Worm (Caenorhabditis elegans) whole organism, L1 larva: Measurements from ENCODE around the gene T09F3.7.

Experiments
- C04F5.9 ChIP-seq: sonication (generic microtip); optimal IDR thresholded peaks from 2 replicates; lab custom pipeline; 2016; ENCODE audit warnings: missing genetic modification characterization, missing compliant biosample characterization
- Y116A8C.19 ChIP-seq: sonication (generic microtip); optimal IDR thresholded peaks from 2 replicates; lab custom pipeline; 2016; ENCODE audit warnings: missing compliant biosample characterization, missing genetic modification characterization, borderline replicate concordance
- aha-1 ChIP-seq: fragments of 150-350 bp; optimal IDR thresholded peaks from 2 replicates; lab custom pipeline; 2014; ENCODE audit warnings: missing biosample characterization, missing genetic modification characterization
- alr-1 ChIP-seq: fragments of 200-800 bp; sonication (Bioruptor generic); optimal IDR thresholded peaks from 2 replicates; lab custom pipeline; 2018; ENCODE audit warnings: borderline replicate concordance, mild to moderate bottlenecking, missing genetic modification characterization, missing compliant biosample characterization
- aly-2 ChIP-seq: fragments of 150-350 bp; optimal IDR thresholded peaks from 2 replicates; lab custom pipeline; 2014; ENCODE audit warnings: missing biosample characterization, missing genetic modification characterization
- ama-1 ChIP-seq: fragments of 150-350 bp; optimal IDR thresholded peaks from 2 replicates; lab custom pipeline; 2014
- blmp-1 ChIP-seq: fragments of 150-350 bp; optimal IDR thresholded peaks from 2 replicates; lab custom pipeline; 2014; ENCODE audit warnings: missing biosample characterization, missing genetic modification characterization
- ceh-8 ChIP-seq: fragments of 200-800 bp; sonication (Bioruptor generic); optimal IDR thresholded peaks from 2 replicates; lab custom pipeline; 2018; ENCODE audit warnings: mild to moderate bottlenecking, missing genetic modification characterization, moderate library complexity, missing compliant biosample characterization
- ceh-88 ChIP-seq: fragments of 200-800 bp; sonication (Bioruptor generic); IDR thresholded peaks from 2 replicates; pipeline ENCODE4 v1.3.6; 2022; ENCODE audit warnings: missing genetic modification characterization, missing compliant biosample characterization
- ceh-90 ChIP-seq: sonication (generic microtip); optimal IDR thresholded peaks from 2 replicates; lab custom pipeline; 2016; ENCODE audit warnings: missing genetic modification characterization, missing compliant biosample characterization
- dpl-1 ChIP-seq, 3 experiments: fragments of 150-350 bp in 2 of 3; sonication (generic microtip) in 1 of 3; optimal IDR thresholded peaks; 2 replicates each; lab custom pipeline; 2014 to 2017; ENCODE audit warnings: missing biosample characterization in 3 of 3, missing genetic modification characterization in 3 of 3, missing genetic modification reagents in 3 of 3
- efl-1 ChIP-seq, 4 experiments: fragments of 150-350 bp; optimal IDR thresholded peaks in 3 of 4; peaks in 1 of 4; 1 replicate in 1 of 4; 2 replicates in 3 of 4; lab custom pipeline; 2014; ENCODE audit warnings: missing biosample characterization in 2 of 4, missing genetic modification characterization in 2 of 4, missing genetic modification reagents in 2 of 4
- elt-2 ChIP-seq: sonication (generic microtip); optimal IDR thresholded peaks from 2 replicates; lab custom pipeline; 2016; ENCODE audit warnings: missing genetic modification characterization, mild to moderate bottlenecking, inconsistent platforms, missing compliant biosample characterization, missing genetic modification reagents
- elt-3 ChIP-seq, 6 experiments: fragments of 150-350 bp in 1 of 6; sonication (generic microtip); optimal IDR thresholded peaks; 2 replicates each; lab custom pipeline; 2017 to 2018; ENCODE audit warnings: missing biosample characterization in 6 of 6, missing genetic modification characterization in 6 of 6, inconsistent platforms in 1 of 6
- fkh-10 ChIP-seq: sonication (generic microtip); optimal IDR thresholded peaks from 2 replicates; lab custom pipeline; 2017; ENCODE audit warnings: missing biosample characterization, missing genetic modification reagents, missing genetic modification characterization
- fkh-4 ChIP-seq: sonication (generic microtip); optimal IDR thresholded peaks from 2 replicates; lab custom pipeline; 2016; ENCODE audit warnings: missing compliant biosample characterization, missing genetic modification characterization, borderline replicate concordance
- fos-1 ChIP-seq: fragments of 150-350 bp; optimal IDR thresholded peaks from 2 replicates; lab custom pipeline; 2014; ENCODE audit warnings: missing biosample characterization, missing genetic modification characterization
- hlh-17 ChIP-seq: fragments of 200-800 bp; sonication (Bioruptor generic); optimal IDR thresholded peaks from 2 replicates; lab custom pipeline; 2018; ENCODE audit warnings: missing genetic modification characterization, mild to moderate bottlenecking, missing compliant biosample characterization, moderate library complexity, borderline replicate concordance
- hlh-4 ChIP-seq: sonication (generic microtip); optimal IDR thresholded peaks from 2 replicates; lab custom pipeline; 2016; ENCODE audit warnings: mild to moderate bottlenecking, missing genetic modification characterization, missing compliant biosample characterization
- irx-1 ChIP-seq: sonication (generic microtip); optimal IDR thresholded peaks from 2 replicates; lab custom pipeline; 2016; ENCODE audit warnings: missing genetic modification characterization, missing compliant biosample characterization
- isw-1 ChIP-seq: fragments of 200-800 bp; sonication (Bioruptor generic); IDR thresholded peaks from 2 replicates; pipeline ENCODE4 v1.3.6; 2022; ENCODE audit warnings: missing genetic modification characterization, missing compliant biosample characterization
- lin-14 ChIP-seq: fragments of 200-800 bp; sonication (Bioruptor generic); optimal IDR thresholded peaks from 2 replicates; lab custom pipeline; 2018; ENCODE audit warnings: mild to moderate bottlenecking, missing genetic modification characterization, moderate library complexity, missing compliant biosample characterization
- lin-39 ChIP-seq: fragments of 150-350 bp; optimal IDR thresholded peaks from 2 replicates; lab custom pipeline; 2014; ENCODE audit warnings: missing biosample characterization, missing genetic modification reagents, missing genetic modification characterization
- lir-3 ChIP-seq: sonication (generic microtip); optimal IDR thresholded peaks from 2 replicates; lab custom pipeline; 2016; ENCODE audit warnings: mild to moderate bottlenecking, missing genetic modification characterization, moderate library complexity, missing compliant biosample characterization; ENCODE audit not compliant: poor library complexity
- lsy-2 ChIP-seq, 2 experiments: fragments of 150-350 bp; optimal IDR thresholded peaks; 2 replicates each; lab custom pipeline; 2014; ENCODE audit warnings: missing biosample characterization in 2 of 2, missing genetic modification characterization in 2 of 2
- mdl-1 ChIP-seq, 2 experiments: fragments of 150-350 bp; optimal IDR thresholded peaks; 2 replicates each; lab custom pipeline; 2014 to 2017; ENCODE audit warnings: missing biosample characterization in 2 of 2, missing genetic modification characterization in 2 of 2, inconsistent platforms in 1 of 2
- nhr-11 ChIP-seq: fragments of 150-350 bp; optimal IDR thresholded peaks from 2 replicates; lab custom pipeline; 2014; ENCODE audit warnings: missing biosample characterization, missing genetic modification characterization
- nhr-12 ChIP-seq: sonication (generic microtip); optimal IDR thresholded peaks from 2 replicates; lab custom pipeline; 2017; ENCODE audit warnings: missing biosample characterization, missing genetic modification characterization
- nhr-19 ChIP-seq: fragments of 200-800 bp; sonication (Bioruptor generic); conservative IDR thresholded peaks from 2 replicates; pipeline ENCODE4 v1.3.6; 2022; ENCODE audit warnings: missing genetic modification characterization, missing compliant biosample characterization
- nhr-20 ChIP-seq: sonication (generic microtip); optimal IDR thresholded peaks from 2 replicates; lab custom pipeline; 2016; ENCODE audit warnings: mild to moderate bottlenecking, missing genetic modification characterization, missing compliant biosample characterization
- nhr-237 ChIP-seq: fragments of 150-350 bp; optimal IDR thresholded peaks from 2 replicates; lab custom pipeline; 2014; ENCODE audit warnings: missing biosample characterization, missing genetic modification characterization
- nhr-47 ChIP-seq: sonication (generic microtip); optimal IDR thresholded peaks from 2 replicates; lab custom pipeline; 2016; ENCODE audit warnings: mild to moderate bottlenecking, missing genetic modification characterization, moderate library complexity, missing compliant biosample characterization
- nhr-71 ChIP-seq: sonication (generic microtip); optimal IDR thresholded peaks from 2 replicates; lab custom pipeline; 2016; ENCODE audit warnings: mild to moderate bottlenecking, missing genetic modification characterization, moderate library complexity, missing compliant biosample characterization
- nhr-76 ChIP-seq: sonication (generic microtip); optimal IDR thresholded peaks from 2 replicates; lab custom pipeline; 2017; ENCODE audit warnings: missing biosample characterization, missing genetic modification characterization
- nhr-77 ChIP-seq: fragments of 150-350 bp; optimal IDR thresholded peaks from 2 replicates; lab custom pipeline; 2014; ENCODE audit warnings: missing biosample characterization, missing genetic modification characterization
- nhr-90 ChIP-seq: sonication (generic microtip); optimal IDR thresholded peaks from 2 replicates; lab custom pipeline; 2016; ENCODE audit warnings: mild to moderate bottlenecking, missing genetic modification characterization, missing compliant biosample characterization; ENCODE audit not compliant: poor library complexity
- pag-3 ChIP-seq: sonication (generic microtip); optimal IDR thresholded peaks from 2 replicates; lab custom pipeline; 2017; ENCODE audit warnings: missing genetic modification characterization, mild to moderate bottlenecking, missing compliant biosample characterization, antibody characterized with exemption, borderline replicate concordance; ENCODE audit not compliant: insufficient read depth
- pax-3 ChIP-seq: fragments of 200-800 bp; sonication (Bioruptor generic); optimal IDR thresholded peaks from 2 replicates; lab custom pipeline; 2018; ENCODE audit warnings: mild to moderate bottlenecking, missing genetic modification characterization, moderate library complexity, missing compliant biosample characterization
- pqm-1 ChIP-seq: sonication (generic microtip); optimal IDR thresholded peaks from 3 replicates; lab custom pipeline; 2017; ENCODE audit warnings: missing biosample characterization, missing genetic modification characterization
- rnt-1 ChIP-seq: sonication (generic microtip); optimal IDR thresholded peaks from 2 replicates; lab custom pipeline; 2016; ENCODE audit warnings: mild to moderate bottlenecking, missing genetic modification characterization, moderate library complexity, missing compliant biosample characterization
- skn-1 ChIP-seq: fragments of 150-350 bp; optimal IDR thresholded peaks from 2 replicates; lab custom pipeline; 2014; ENCODE audit warnings: missing biosample characterization, missing genetic modification characterization
- snpc-4 ChIP-seq: fragments of 150-350 bp; optimal IDR thresholded peaks from 2 replicates; lab custom pipeline; 2014; ENCODE audit warnings: missing biosample characterization, missing genetic modification characterization
- snu-23 ChIP-seq: sonication (generic microtip); optimal IDR thresholded peaks from 2 replicates; lab custom pipeline; 2016; ENCODE audit warnings: missing genetic modification characterization, missing compliant biosample characterization
- sox-4 ChIP-seq: sonication (generic microtip); optimal IDR thresholded peaks from 2 replicates; lab custom pipeline; 2016; ENCODE audit warnings: missing genetic modification characterization, missing compliant biosample characterization
- sup-37 ChIP-seq: fragments of 200-800 bp; sonication (Bioruptor generic); optimal IDR thresholded peaks from 2 replicates; lab custom pipeline; 2018; ENCODE audit warnings: mild to moderate bottlenecking, missing genetic modification characterization, missing compliant biosample characterization
- tbx-2 ChIP-seq: sonication (generic microtip); optimal IDR thresholded peaks from 2 replicates; lab custom pipeline; 2016; ENCODE audit warnings: missing genetic modification characterization, missing compliant biosample characterization
- unc-130 ChIP-seq: fragments of 150-350 bp; optimal IDR thresholded peaks from 2 replicates; lab custom pipeline; 2017; ENCODE audit warnings: missing biosample characterization, missing genetic modification characterization, inconsistent platforms
- unc-30 ChIP-seq: sonication (generic microtip); optimal IDR thresholded peaks from 2 replicates; lab custom pipeline; 2017; ENCODE audit warnings: missing biosample characterization, missing genetic modification characterization
- xbp-1 ChIP-seq: sonication (generic microtip); optimal IDR thresholded peaks from 2 replicates; lab custom pipeline; 2016; ENCODE audit warnings: missing genetic modification characterization, missing compliant biosample characterization
- ztf-11 ChIP-seq, 2 experiments: sonication (generic microtip); optimal IDR thresholded peaks; 2 replicates each; lab custom pipeline; 2016 to 2017; ENCODE audit warnings: missing genetic modification characterization in 2 of 2, missing biosample characterization in 1 of 2, missing compliant biosample characterization in 1 of 2

T09F3.7 gene

ce11 chrII:10389776-10390175 lies 1.2 kb upstream of the T09F3.7 start (continued):
- TF ChIP-seq pag-3 (tag; lab: Kevin White, UChicago) (no peak), ztf-11 (tag; optimal IDR thresholded peaks at IDR 0.05; lab: Kevin White, UChicago) (no peak), pax-3 (tag; lab: Kevin White, UChicago) (no peak), nhr-12 (no peak), pqm-1 (tag; lab: Kevin White, UChicago) (no peak), aha-1 (no peak), sup-37 (GFP tag; lab: Kevin White, UChicago) (no peak), C04F5.9 (tag; lab: Kevin White, UChicago) (no peak), alr-1 (no peak), unc-30 (tag; lab: Kevin White, UChicago) (no peak), sox-4 (tag; lab: Kevin White, UChicago) (no peak), fkh-4 (tag; lab: Kevin White, UChicago) (no peak), nhr-11 (no peak), xbp-1 (tag; lab: Kevin White, UChicago) (no peak), skn-1 (tag; lab: Kevin White, UChicago) (no peak), nhr-76 (tag; lab: Kevin White, UChicago) (no peak), nhr-20 (tag; lab: Kevin White, UChicago) (peak; percentile 63), Y116A8C.19 (no peak), fos-1 (tag; lab: Kevin White, UChicago) (no peak), nhr-237 (tag; lab: Kevin White, UChicago) (no peak), dpl-1 (GFP tag; optimal IDR thresholded peaks at IDR 0.05; lab: Kevin White, UChicago) (no peak), ceh-88 (no peak), tbx-2 (tag; lab: Kevin White, UChicago) (peak; percentile 22), lsy-2 (tag; optimal IDR thresholded peaks at IDR 0.05; lab: Kevin White, UChicago) (peak in 1 of 2 experiments; percentile 25), elt-2 (tag; lab: Kevin White, UChicago) (peak; percentile 86), hlh-17 (GFP tag; lab: Kevin White, UChicago) (no peak), irx-1 (tag; lab: Kevin White, UChicago) (no peak), lin-39 (tag; lab: Kevin White, UChicago) (no peak), aly-2 (tag; lab: Kevin White, UChicago) (no peak), isw-1 (GFP tag; lab: Robert Waterston, UW) (no peak), ceh-90 (tag; lab: Kevin White, UChicago) (no peak), fkh-10 (GFP tag; lab: Kevin White, UChicago) (no peak), snpc-4 (no peak), nhr-19 (GFP tag; lab: Robert Waterston, UW) (peak; percentile 86)

ce11 chrII:10390250-10390821 lies 632 bp upstream of the T09F3.7 start:
- TF ChIP-seq sup-37 (GFP tag; lab: Kevin White, UChicago) (peak; percentile 14), lir-3 (tag; lab: Kevin White, UChicago) (peak; percentile 2), dpl-1 (GFP tag; optimal IDR thresholded peaks at IDR 0.05; lab: Kevin White, UChicago) (peak in 1 of 3 experiments; percentile 19), ceh-8 (no peak), nhr-77 (tag; lab: Kevin White, UChicago) (no peak), nhr-20 (tag; lab: Kevin White, UChicago) (peak; percentile 82), pax-3 (tag; lab: Kevin White, UChicago) (peak; percentile 4), snu-23 (GFP tag; lab: Kevin White, UChicago) (peak; percentile 68), unc-130 (tag; lab: Kevin White, UChicago) (peak; percentile 68), nhr-47 (tag; lab: Kevin White, UChicago) (peak; percentile 32), xbp-1 (tag; lab: Kevin White, UChicago) (no peak), ama-1 (lab: Kevin White, UChicago) (peak; percentile 63), nhr-71 (tag; lab: Kevin White, UChicago) (peak; percentile 79), pag-3 (tag; lab: Kevin White, UChicago) (peak; percentile 30), elt-3 (tag; optimal IDR thresholded peaks at IDR 0.05; lab: Kevin White, UChicago) (peak in 3 of 6 experiments; percentile 9 to 86 (median 71)), nhr-90 (peak; percentile 55), lin-14 (GFP tag; lab: Kevin White, UChicago) (peak; percentile 87), hlh-4 (tag; lab: Kevin White, UChicago) (no peak), nhr-19 (GFP tag; lab: Robert Waterston, UW) (peak; percentile 63), rnt-1 (peak; percentile 59), blmp-1 (tag; lab: Kevin White, UChicago) (peak; percentile 69), efl-1 (optimal IDR thresholded peaks at IDR 0.05; lab: Kevin White, UChicago) (peak in 1 of 2 experiments; percentile 20), efl-1 (GFP tag; optimal IDR thresholded peaks at IDR 0.05 in 1 of 2; lab: Kevin White, UChicago) (peak in 1 of 2 experiments; percentile 63), mdl-1 (tag; optimal IDR thresholded peaks at IDR 0.05; lab: Kevin White, UChicago) (peak in 1 of 2 experiments; percentile 90)
